Worm (Caenorhabditis elegans) whole organism, young adult: Measurements from ENCODE around the gene F31E8.4.
A peak's percentile ranks its signal among the peaks of the same experiment; 100 is the strongest.

ENCODE experiments used
- B0035.1 ChIP-seq: sonication (generic microtip); optimal IDR thresholded peaks from 2 replicates; lab custom pipeline; 2016; ENCODE audit warnings: missing genetic modification characterization, mild to moderate bottlenecking, missing compliant biosample characterization, missing genotype, missing genetic modification reagents
- B0336.3 ChIP-seq: fragments of 200-800 bp; sonication (Bioruptor generic); IDR thresholded peaks from 2 replicates; pipeline ENCODE4 v1.3.6; 2022; ENCODE audit warnings: missing genetic modification characterization, missing compliant biosample characterization
- C06A6.2 ChIP-seq: fragments of 200-800 bp; sonication (Bioruptor generic); conservative IDR thresholded peaks from 2 replicates; pipeline ENCODE4 v1.3.6; 2022; ENCODE audit warnings: missing genetic modification characterization, missing compliant biosample characterization
- D2030.7 ChIP-seq: fragments of 200-800 bp; sonication (Bioruptor generic); IDR thresholded peaks from 2 replicates; pipeline ENCODE4 v1.3.6; 2022; ENCODE audit warnings: missing genetic modification reagents, missing genetic modification characterization, missing compliant biosample characterization
- F23B12.7 ChIP-seq: sonication (generic microtip); optimal IDR thresholded peaks from 2 replicates; lab custom pipeline; 2017; ENCODE audit warnings: missing genetic modification characterization, mild to moderate bottlenecking, missing compliant biosample characterization, antibody characterized with exemption, moderate library complexity; ENCODE audit not compliant: insufficient read depth
- F37B4.10 ChIP-seq: fragments of 200-800 bp; sonication (Bioruptor generic); IDR thresholded peaks from 2 replicates; pipeline ENCODE4 v1.3.6; 2022; ENCODE audit warnings: missing genetic modification characterization, missing compliant biosample characterization
- F39B2.1 ChIP-seq: fragments of 200-800 bp; sonication (Bioruptor generic); IDR thresholded peaks from 2 replicates; pipeline ENCODE4 v1.3.6; 2022; ENCODE audit warnings: missing genetic modification reagents, missing genetic modification characterization, missing compliant biosample characterization
- F57A8.1 ChIP-seq: fragments of 200-800 bp; sonication (Bioruptor generic); optimal IDR thresholded peaks from 2 replicates; lab custom pipeline; 2018; ENCODE audit warnings: mild to moderate bottlenecking, missing genetic modification characterization, moderate library complexity, missing compliant biosample characterization
- F57C9.4 ChIP-seq: sonication (generic microtip); optimal IDR thresholded peaks from 2 replicates; lab custom pipeline; 2017; ENCODE audit warnings: mild to moderate bottlenecking, missing genetic modification characterization, missing compliant biosample characterization
- K12H6.12 ChIP-seq: fragments of 200-800 bp; sonication (Bioruptor generic); optimal IDR thresholded peaks from 2 replicates; lab custom pipeline; 2018; ENCODE audit warnings: mild to moderate bottlenecking, missing genetic modification characterization, missing compliant biosample characterization
- Y53G8AR.9 ChIP-seq: fragments of 200-800 bp; sonication (Bioruptor generic); conservative IDR thresholded peaks from 2 replicates; pipeline ENCODE4 v1.3.6; 2022; ENCODE audit warnings: missing genetic modification reagents, missing genetic modification characterization, missing compliant biosample characterization
- Y67H2A.10 ChIP-seq: fragments of 200-800 bp; sonication (Bioruptor generic); conservative IDR thresholded peaks from 2 replicates; pipeline ENCODE4 v1.3.6; 2022; ENCODE audit warnings: missing genetic modification reagents, missing genetic modification characterization, missing compliant biosample characterization
- Y79H2A.3 ChIP-seq: fragments of 200-800 bp; sonication (Bioruptor generic); conservative IDR thresholded peaks from 2 replicates; pipeline ENCODE4 v1.3.6; 2022; ENCODE audit warnings: missing genetic modification reagents, missing genetic modification characterization, missing compliant biosample characterization
- aptf-2 ChIP-seq: fragments of 200-800 bp; sonication (Bioruptor generic); conservative IDR thresholded peaks from 2 replicates; pipeline ENCODE4 v1.3.6; 2022; ENCODE audit warnings: missing genetic modification reagents, missing genetic modification characterization, missing compliant biosample characterization
- athp-1 ChIP-seq: sonication (generic microtip); optimal IDR thresholded peaks from 2 replicates; lab custom pipeline; 2017; ENCODE audit warnings: mild to moderate bottlenecking, missing genetic modification characterization, missing compliant biosample characterization
- attf-3 ChIP-seq: fragments of 200-800 bp; sonication (Bioruptor generic); conservative IDR thresholded peaks from 2 replicates; pipeline ENCODE4 v1.3.6; 2022; ENCODE audit warnings: missing genetic modification reagents, missing genetic modification characterization, missing compliant biosample characterization
- attf-5 ChIP-seq: fragments of 200-800 bp; sonication (Bioruptor generic); optimal IDR thresholded peaks from 2 replicates; lab custom pipeline; 2018; ENCODE audit warnings: mild to moderate bottlenecking, missing genetic modification characterization, missing compliant biosample characterization
- cebp-2 ChIP-seq: fragments of 200-800 bp; sonication (Bioruptor generic); IDR thresholded peaks from 2 replicates; pipeline ENCODE4 v1.3.6; 2022; ENCODE audit warnings: missing genetic modification characterization, missing compliant biosample characterization
- ceh-100 ChIP-seq: fragments of 200-800 bp; sonication (Bioruptor generic); IDR thresholded peaks from 2 replicates; pipeline ENCODE4 v1.3.6; 2022; ENCODE audit warnings: missing genetic modification reagents, missing genetic modification characterization, missing compliant biosample characterization
- ceh-27 ChIP-seq: fragments of 200-800 bp; sonication (Bioruptor generic); optimal IDR thresholded peaks from 2 replicates; lab custom pipeline; 2018; ENCODE audit warnings: mild to moderate bottlenecking, missing genetic modification characterization, moderate library complexity, missing compliant biosample characterization
- ceh-91 ChIP-seq: fragments of 200-800 bp; sonication (Bioruptor generic); IDR thresholded peaks from 2 replicates; pipeline ENCODE4 v1.3.6; 2022; ENCODE audit warnings: missing genetic modification reagents, missing genetic modification characterization, missing compliant biosample characterization
- chd-7 ChIP-seq: sonication (generic microtip); optimal IDR thresholded peaks from 2 replicates; lab custom pipeline; 2016; ENCODE audit warnings: mild to moderate bottlenecking, missing genetic modification characterization, moderate library complexity, missing compliant biosample characterization
- dox-1 ChIP-seq: fragments of 200-800 bp; sonication (Bioruptor generic); IDR thresholded peaks from 2 replicates; pipeline ENCODE4 v1.3.6; 2022; ENCODE audit warnings: missing genetic modification reagents, missing genetic modification characterization, missing compliant biosample characterization
- dpl-1 ChIP-seq: fragments of 150-350 bp; optimal IDR thresholded peaks from 2 replicates; lab custom pipeline; 2014; ENCODE audit warnings: missing biosample characterization, missing genetic modification reagents, missing genetic modification characterization
- ekl-4 ChIP-seq: fragments of 200-800 bp; sonication (Bioruptor generic); IDR thresholded peaks from 2 replicates; pipeline ENCODE4 v1.3.6; 2022; ENCODE audit warnings: missing genetic modification reagents, missing genetic modification characterization, missing compliant biosample characterization
- fkh-3 ChIP-seq: sonication (generic microtip); optimal IDR thresholded peaks from 2 replicates; lab custom pipeline; 2016; ENCODE audit warnings: mild to moderate bottlenecking, missing genetic modification characterization, missing compliant biosample characterization
- him-1 ChIP-seq: sonication (generic microtip); optimal IDR thresholded peaks from 2 replicates; lab custom pipeline; 2016; ENCODE audit warnings: missing genotype, missing genetic modification reagents, missing genetic modification characterization, missing compliant biosample characterization
- lag-1 ChIP-seq: fragments of 200-800 bp; sonication (Bioruptor generic); IDR thresholded peaks from 2 replicates; pipeline ENCODE4 v1.3.6; 2022; ENCODE audit warnings: missing genetic modification reagents, missing genetic modification characterization, missing compliant biosample characterization
- lir-1 ChIP-seq: fragments of 200-800 bp; sonication (Bioruptor generic); conservative IDR thresholded peaks from 2 replicates; pipeline ENCODE4 v1.3.6; 2022; ENCODE audit warnings: missing genetic modification reagents, missing genetic modification characterization, missing compliant biosample characterization
- lsl-1 ChIP-seq: fragments of 200-800 bp; sonication (Bioruptor generic); optimal IDR thresholded peaks from 2 replicates; lab custom pipeline; 2018; ENCODE audit warnings: mild to moderate bottlenecking, missing genetic modification characterization, moderate library complexity, missing compliant biosample characterization
- madf-8 ChIP-seq: fragments of 200-800 bp; sonication (Bioruptor generic); conservative IDR thresholded peaks from 2 replicates; pipeline ENCODE4 v1.3.6; 2022; ENCODE audit warnings: missing genetic modification reagents, missing genetic modification characterization, missing compliant biosample characterization
- mcd-1 ChIP-seq: fragments of 200-800 bp; sonication (Bioruptor generic); IDR thresholded peaks from 2 replicates; pipeline ENCODE4 v1.3.6; 2022; ENCODE audit warnings: missing genetic modification reagents, missing genetic modification characterization, missing compliant biosample characterization
- mes-4 ChIP-seq: sonication (generic microtip); optimal IDR thresholded peaks from 2 replicates; lab custom pipeline; 2016; ENCODE audit warnings: missing genotype, missing genetic modification characterization, missing compliant biosample characterization
- mxl-1 ChIP-seq: sonication (generic microtip); optimal IDR thresholded peaks from 2 replicates; lab custom pipeline; 2016; ENCODE audit warnings: missing genetic modification characterization, missing compliant biosample characterization
- nfyb-1 ChIP-seq: fragments of 200-800 bp; sonication (Bioruptor generic); IDR thresholded peaks from 2 replicates; pipeline ENCODE4 v1.3.6; 2022; ENCODE audit warnings: missing genetic modification reagents, missing genetic modification characterization, missing compliant biosample characterization
- nhr-179 ChIP-seq: sonication (generic microtip); optimal IDR thresholded peaks from 2 replicates; lab custom pipeline; 2016; ENCODE audit warnings: mild to moderate bottlenecking, missing genetic modification characterization, missing compliant biosample characterization
- nhr-27 ChIP-seq: fragments of 200-800 bp; sonication (Bioruptor generic); optimal IDR thresholded peaks from 2 replicates; lab custom pipeline; 2018; ENCODE audit warnings: mild to moderate bottlenecking, missing genetic modification characterization, moderate library complexity, missing compliant biosample characterization
- nhr-80 ChIP-seq: sonication (generic microtip); optimal IDR thresholded peaks from 2 replicates; lab custom pipeline; 2016; ENCODE audit warnings: missing genetic modification characterization, missing compliant biosample characterization
- pha-4 ChIP-seq: fragments of 150-350 bp; sonication (generic microtip); optimal IDR thresholded peaks from 2 replicates; lab custom pipeline; 2014; ENCODE audit warnings: missing biosample characterization, missing genetic modification reagents, missing genetic modification characterization
- repo-1 ChIP-seq: sonication (generic microtip); optimal IDR thresholded peaks from 2 replicates; lab custom pipeline; 2017; ENCODE audit warnings: mild to moderate bottlenecking, missing genetic modification characterization, missing compliant biosample characterization
- snpc-4 ChIP-seq, 5 experiments: fragments of 150-350 bp in 1 of 5; sonication (generic microtip) in 4 of 5; optimal IDR thresholded peaks; 2 replicates each; lab custom pipeline; 2014 to 2018; ENCODE audit warnings: missing genetic modification characterization in 5 of 5, missing biosample characterization in 3 of 5, antibody characterized with exemption in 2 of 5, mild to moderate bottlenecking in 2 of 5, missing compliant biosample characterization in 2 of 5, missing genotype in 2 of 5, moderate library complexity in 2 of 5, missing genetic modification reagents in 1 of 5
- sptf-2 ChIP-seq: fragments of 200-800 bp; sonication (Bioruptor generic); optimal IDR thresholded peaks from 2 replicates; lab custom pipeline; 2018; ENCODE audit warnings: mild to moderate bottlenecking, missing genetic modification characterization, missing compliant biosample characterization
- tbp1 ChIP-seq: fragments of 200-800 bp; sonication (Bioruptor generic); optimal IDR thresholded peaks from 2 replicates; lab custom pipeline; 2018; ENCODE audit warnings: mild to moderate bottlenecking, missing genetic modification characterization, missing compliant biosample characterization
- tlf-1 ChIP-seq: fragments of 200-800 bp; sonication (Bioruptor generic); optimal IDR thresholded peaks from 2 replicates; lab custom pipeline; 2018; ENCODE audit warnings: mild to moderate bottlenecking, missing genetic modification characterization, missing compliant biosample characterization
- unc-62 ChIP-seq: fragments of 150-350 bp; optimal IDR thresholded peaks from 2 replicates; lab custom pipeline; 2014; ENCODE audit warnings: missing biosample characterization, missing genetic modification reagents, missing genetic modification characterization
- xnd-1 ChIP-seq: sonication (generic microtip); optimal IDR thresholded peaks from 2 replicates; lab custom pipeline; 2016; ENCODE audit warnings: missing genotype, missing genetic modification reagents, missing genetic modification characterization, missing compliant biosample characterization
- zim-3 ChIP-seq: sonication (generic microtip); optimal IDR thresholded peaks from 2 replicates; lab custom pipeline; 2017; ENCODE audit warnings: mild to moderate bottlenecking, missing genetic modification characterization, moderate library complexity, missing compliant biosample characterization
- ztf-22 ChIP-seq: fragments of 200-800 bp; sonication (Bioruptor generic); optimal IDR thresholded peaks from 2 replicates; lab custom pipeline; 2018; ENCODE audit warnings: mild to moderate bottlenecking, missing genetic modification characterization, moderate library complexity, missing compliant biosample characterization
- ztf-3 ChIP-seq: fragments of 200-800 bp; sonication (Bioruptor generic); optimal IDR thresholded peaks from 2 replicates; lab custom pipeline; 2018; ENCODE audit warnings: mild to moderate bottlenecking, missing genetic modification characterization, missing compliant biosample characterization

Gene F31E8.4

ce11 chrII:6782738-6783163 is 17.2 kb downstream of the F31E8.4 start (continued):
- no peak for TF ChIP-seq Y53G8AR.9 (GFP tag; lab: Robert Waterston, UW)
- TF ChIP-seq mes-4 (tag; lab: Kevin White, UChicago), result no peak
- no peak for TF ChIP-seq F57A8.1 (GFP tag; lab: Kevin White, UChicago)
- TF ChIP-seq Y67H2A.10 (GFP tag; lab: Robert Waterston, UW), result 0 out of 2 replicates have a peak, but pooled peaks have one; percentile 58
- TF ChIP-seq Y79H2A.3 (GFP tag; lab: Robert Waterston, UW), result no peak
- TF ChIP-seq nhr-179 (tag; lab: Kevin White, UChicago), result no peak
- peak; percentile 26 for TF ChIP-seq tbp1 (GFP tag; lab: Kevin White, UChicago)
- no peak for TF ChIP-seq aptf-2 (GFP tag; lab: Robert Waterston, UW)
- TF ChIP-seq nhr-80 (tag; lab: Kevin White, UChicago), result peak; percentile 58
- TF ChIP-seq madf-8 (GFP tag; lab: Robert Waterston, UW), result no peak
- TF ChIP-seq lag-1 (GFP tag; lab: Robert Waterston, UW), result no peak
- no peak for TF ChIP-seq pha-4 (tag; lab: Kevin White, UChicago)
- TF ChIP-seq mcd-1 (GFP tag; lab: Robert Waterston, UW), result peak; percentile 70
- TF ChIP-seq ztf-22 (GFP tag; lab: Kevin White, UChicago), result no peak
- TF ChIP-seq ceh-100 (GFP tag; lab: Robert Waterston, UW), result no peak
- TF ChIP-seq snpc-4 (GFP tag; optimal IDR thresholded peaks at IDR 0.05; lab: Kevin White, UChicago), result no peak
- peak in 2 of 4 experiments; percentile 12 to 22 for TF ChIP-seq snpc-4 (tag; optimal IDR thresholded peaks at IDR 0.05; lab: Kevin White, UChicago)
- no peak for TF ChIP-seq mxl-1 (tag; lab: Kevin White, UChicago)
- TF ChIP-seq athp-1 (tag; lab: Kevin White, UChicago), result no peak
- peak; percentile 41 for TF ChIP-seq B0336.3 (GFP tag; lab: Robert Waterston, UW)
- no peak for TF ChIP-seq fkh-3 (tag; lab: Kevin White, UChicago)
- peak; percentile 82 for TF ChIP-seq nfyb-1 (GFP tag; lab: Robert Waterston, UW)
- TF ChIP-seq F37B4.10, result no peak
- TF ChIP-seq C06A6.2 (GFP tag; lab: Robert Waterston, UW), result no peak
- peak; percentile 55; the same call in 1 of the 2 replicates for TF ChIP-seq dox-1 (GFP tag; lab: Robert Waterston, UW)
- TF ChIP-seq B0035.1 (tag; lab: Kevin White, UChicago), result no peak
- no peak for TF ChIP-seq ekl-4
- TF ChIP-seq repo-1 (tag; lab: Kevin White, UChicago), result no peak
- no peak for TF ChIP-seq unc-62
- no peak for TF ChIP-seq dpl-1 (GFP tag; lab: Kevin White, UChicago)
- TF ChIP-seq xnd-1 (tag; lab: Kevin White, UChicago), result no peak
- TF ChIP-seq ceh-27, result peak; percentile 76
- TF ChIP-seq attf-3, result peak; percentile 34; the same call in 1 of the 2 replicates
- no peak for TF ChIP-seq him-1 (tag; lab: Kevin White, UChicago)
- no peak for TF ChIP-seq chd-7 (tag; lab: Kevin White, UChicago)
- no peak for TF ChIP-seq lir-1 (GFP tag; lab: Robert Waterston, UW)
- no peak for TF ChIP-seq F23B12.7 (tag; lab: Kevin White, UChicago)
- TF ChIP-seq sptf-2, result no peak
- TF ChIP-seq attf-5 (GFP tag; lab: Kevin White, UChicago), result peak; percentile 92
- TF ChIP-seq cebp-2 (GFP tag; lab: Robert Waterston, UW), result 0 out of 2 replicates have a peak, but pooled peaks have one; percentile 15
- TF ChIP-seq F39B2.1 (GFP tag; lab: Robert Waterston, UW), result no peak
- no peak for TF ChIP-seq F57C9.4 (tag; lab: Kevin White, UChicago)
- no peak for TF ChIP-seq lsl-1 (GFP tag; lab: Kevin White, UChicago)
- peak; percentile 42 for TF ChIP-seq tlf-1 (GFP tag; lab: Kevin White, UChicago)
- TF ChIP-seq ztf-3, result no peak
- TF ChIP-seq zim-3 (tag; lab: Kevin White, UChicago), result no peak
- TF ChIP-seq K12H6.12 (tag; lab: Kevin White, UChicago), result peak; percentile 91
- no peak for TF ChIP-seq D2030.7 (GFP tag; lab: Robert Waterston, UW)
- TF ChIP-seq ceh-91, result no peak
- no peak for TF ChIP-seq nhr-27
